Worm (Caenorhabditis elegans): Measurements from ENCODE around the gene srt-70.

Gene srt-70

DNA sequence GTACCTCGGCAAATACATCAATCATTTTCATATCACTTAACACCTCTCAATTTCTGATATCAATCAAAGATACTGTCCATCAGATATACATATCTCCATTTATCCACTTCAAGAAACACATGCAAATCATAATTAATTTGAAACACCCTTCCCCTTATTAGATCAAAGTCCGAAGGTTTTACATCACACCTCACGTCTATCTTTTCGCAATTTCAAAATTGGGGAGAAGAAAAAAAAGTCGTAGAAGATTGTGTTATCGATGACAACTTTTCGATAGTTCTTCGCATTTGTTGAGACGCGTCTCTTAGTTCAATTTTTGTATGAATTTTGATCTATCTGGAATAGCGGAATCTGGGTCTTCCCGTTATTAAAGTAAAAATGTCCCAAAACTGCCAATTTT, 13.9 kb upstream of the srt-70 start (continued):
- TF ChIP-seq attf-6 (GFP tag; IDR thresholded peaks at IDR 0.05) (no peak), chd-7 (tag; optimal IDR thresholded peaks at IDR 0.05) (no peak), nhr-90 (tag; optimal IDR thresholded peaks at IDR 0.05) (no peak), rcor-1 (GFP tag; IDR thresholded peaks at IDR 0.05) (peak; percentile 31; the same call in 1 of the 2 replicates), ceh-100 (GFP tag; IDR thresholded peaks at IDR 0.05) (no peak), nfyb-1 (GFP tag; IDR thresholded peaks at IDR 0.05) (no peak), T07F8.4 (tag; optimal IDR thresholded peaks at IDR 0.05) (no peak), hrde-1 (tag; optimal IDR thresholded peaks at IDR 0.05; ENCODE audit: borderline replicate concordance) (no peak), akir-1 (GFP tag; optimal IDR thresholded peaks at IDR 0.05) (no peak), lin-35 (GFP tag; optimal IDR thresholded peaks at IDR 0.05) (no peak), aptf-2 (GFP tag; conservative IDR thresholded peaks at IDR 0.05) (no peak), atf-7 (tag; optimal IDR thresholded peaks at IDR 0.05) (no peak), cebp-1 (GFP tag; IDR thresholded peaks at IDR 0.05) (no peak), cebp-1 (tag; optimal IDR thresholded peaks at IDR 0.05) (peak; percentile 2), repo-1 (tag; optimal IDR thresholded peaks at IDR 0.05) (no peak), lin-26 (GFP tag; IDR thresholded peaks at IDR 0.05) (no peak)

DNA sequence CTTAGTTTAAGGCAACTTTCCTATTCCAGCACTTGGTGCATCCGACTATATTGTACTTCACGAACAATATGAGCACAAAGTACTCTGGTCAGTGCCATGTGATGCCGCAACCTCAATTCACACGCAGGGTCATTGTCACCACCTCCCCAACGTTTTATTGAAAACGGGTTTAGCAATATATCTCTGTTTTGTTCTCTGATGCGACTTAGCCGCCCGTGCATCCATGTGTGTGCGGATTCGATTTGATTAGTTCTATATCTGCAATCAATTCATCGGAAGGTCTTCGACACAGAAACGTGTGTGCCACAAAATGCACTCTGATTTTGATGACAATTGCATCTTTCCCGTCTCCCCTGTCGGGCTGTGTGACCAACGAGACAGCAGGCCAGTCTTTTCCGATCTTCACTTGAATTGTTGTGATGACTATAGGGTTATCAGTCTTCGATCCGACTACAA, 13.3 kb upstream of the srt-70 start:
- TF ChIP-seq zfh-2 (GFP tag; conservative IDR thresholded peaks at IDR 0.05) = no peak
- no peak for TF ChIP-seq lag-1 (GFP tag; IDR thresholded peaks at IDR 0.05)
- TF ChIP-seq akir-1 (GFP tag; optimal IDR thresholded peaks at IDR 0.05) = no peak
- TF ChIP-seq pbrm-1 (GFP tag; IDR thresholded peaks at IDR 0.05) = peak; percentile 34; the same call in 1 of the 2 replicates
- peak; percentile 34 for TF ChIP-seq ztf-3 (GFP tag; optimal IDR thresholded peaks at IDR 0.05)
- TF ChIP-seq ztf-22 (GFP tag; optimal IDR thresholded peaks at IDR 0.05) = peak; percentile 1
- no peak for TF ChIP-seq sdz-38 (tag; optimal IDR thresholded peaks at IDR 0.05)

DNA sequence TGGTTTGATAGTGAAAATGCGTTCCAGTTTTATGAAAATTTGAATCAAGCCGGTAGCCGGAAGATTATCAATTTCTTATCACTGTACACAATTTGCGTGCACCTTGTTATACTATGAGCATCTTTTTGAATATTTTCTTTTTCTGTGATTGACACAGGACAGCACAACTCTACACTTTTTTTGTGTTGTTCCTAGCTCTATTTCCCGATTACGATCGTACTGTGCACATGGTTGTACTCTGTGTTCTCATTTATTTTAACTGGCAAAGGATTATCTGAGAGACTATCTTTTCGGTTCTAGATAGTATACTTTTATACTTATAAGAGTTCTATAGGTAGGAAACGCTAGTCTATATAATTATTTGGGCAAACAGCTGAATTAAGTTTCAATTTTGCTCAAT, 12.7 kb upstream of the srt-70 start:
- no peak for TF ChIP-seq nhr-179 (tag; optimal IDR thresholded peaks at IDR 0.05)
- no peak for TF ChIP-seq attf-3 (GFP tag; conservative IDR thresholded peaks at IDR 0.05)
- TF ChIP-seq unc-62 (GFP tag; optimal IDR thresholded peaks at IDR 0.05) = no peak
- TF ChIP-seq attf-5 (GFP tag; optimal IDR thresholded peaks at IDR 0.05) = no peak
- no peak for TF ChIP-seq lir-1 (GFP tag; conservative IDR thresholded peaks at IDR 0.05)
- no peak for TF ChIP-seq ztf-18 (tag; optimal IDR thresholded peaks at IDR 0.05)
- TF ChIP-seq ceh-27 (GFP tag; optimal IDR thresholded peaks at IDR 0.05) = no peak
- TF ChIP-seq nhr-27 (tag; optimal IDR thresholded peaks at IDR 0.05) = no peak
- no peak for TF ChIP-seq lin-40 (tag; optimal IDR thresholded peaks at IDR 0.05)
- no peak for TF ChIP-seq attf-6 (GFP tag; IDR thresholded peaks at IDR 0.05)
- no peak for TF ChIP-seq atf-7 (tag; optimal IDR thresholded peaks at IDR 0.05)
- TF ChIP-seq ceh-40 (GFP tag; IDR thresholded peaks at IDR 0.05) = no peak
- no peak for TF ChIP-seq ceh-58 (GFP tag; IDR thresholded peaks at IDR 0.05)

DNA sequence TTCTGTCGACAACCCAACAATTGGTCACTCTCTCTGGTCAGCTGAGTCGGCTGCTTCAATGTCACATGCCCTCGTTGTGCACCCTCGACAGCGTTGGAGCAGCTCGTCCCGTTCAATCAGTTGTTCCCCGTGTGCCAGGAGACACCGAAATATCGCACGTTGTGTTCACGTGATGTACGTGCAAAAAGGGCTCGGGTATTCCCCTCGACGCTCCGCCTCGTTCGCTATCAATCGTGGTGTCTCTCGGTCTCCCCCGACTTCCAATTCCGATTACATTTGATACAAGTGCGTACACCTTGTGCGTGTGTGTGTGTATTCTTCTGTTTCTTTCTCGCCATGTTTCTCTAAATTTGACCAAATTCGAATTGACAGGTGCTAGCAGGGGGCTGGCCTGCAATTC, 12.1 kb upstream of the srt-70 start:
- TF ChIP-seq somi-1 (GFP tag; optimal IDR thresholded peaks at IDR 0.05) (peak; percentile 81), let-526 (GFP tag; IDR thresholded peaks at IDR 0.05) (peak; percentile 84), ekl-4 (GFP tag; IDR thresholded peaks at IDR 0.05) (0 out of 2 replicates have a peak, but pooled peaks have one; percentile 44), zim-3 (tag; optimal IDR thresholded peaks at IDR 0.05) (no peak), ceh-27 (GFP tag; optimal IDR thresholded peaks at IDR 0.05) (no peak), ztf-25 (GFP tag; IDR thresholded peaks at IDR 0.05) (no peak), madf-6 (GFP tag; IDR thresholded peaks at IDR 0.05) (no peak), pbrm-1 (GFP tag; IDR thresholded peaks at IDR 0.05) (no peak), B0336.3 (GFP tag; IDR thresholded peaks at IDR 0.05) (peak; percentile 78), C17E4.6 (GFP tag; IDR thresholded peaks at IDR 0.05) (no peak), nhr-179 (tag; optimal IDR thresholded peaks at IDR 0.05) (no peak), pha-4 (tag; optimal IDR thresholded peaks at IDR 0.05) (no peak), attf-3 (GFP tag; conservative IDR thresholded peaks at IDR 0.05) (no peak), hrde-1 (tag; optimal IDR thresholded peaks at IDR 0.05; ENCODE audit: borderline replicate concordance) (no peak), egl-44 (GFP tag; IDR thresholded peaks at IDR 0.05) (peak; percentile 84; the same call in 1 of the 2 replicates), ztf-3 (GFP tag; optimal IDR thresholded peaks at IDR 0.05) (no peak), dox-1 (GFP tag; IDR thresholded peaks at IDR 0.05) (peak; percentile 74), gei-17 (GFP tag; optimal IDR thresholded peaks at IDR 0.05) (peak; percentile 41)

All from whole organism, young adult.